ENCODE assay signal across 1 worm cellular context in the genomic region with DNA sequence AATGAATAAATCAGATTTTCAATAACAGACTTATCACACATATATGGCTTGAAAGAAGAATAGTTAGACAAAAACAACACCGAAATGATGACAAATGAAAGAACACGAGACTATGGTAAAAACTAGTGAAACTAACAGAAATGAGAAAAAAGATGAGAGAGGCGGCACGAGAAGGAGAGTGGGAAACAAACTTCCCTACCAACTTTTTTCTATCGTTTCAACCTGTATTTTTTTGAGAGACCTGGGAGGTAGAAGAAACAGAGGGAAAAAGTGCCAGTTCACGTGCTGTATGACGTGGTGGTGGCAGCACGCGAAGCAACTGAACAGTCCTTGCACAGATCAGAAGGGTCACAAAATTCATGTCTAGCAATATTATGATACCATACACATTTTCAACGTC.
TF ChIP-seq lines count a peak whose summit lies in the region.

No protein-coding gene starts in this region.

TF ChIP-seq in whole organism, L1 larva, 84 proteins besides CTCF, POLR2A, EP300 and RAD21 (continued from another document):
- TF ChIP-seq fos-1 (tag; optimal IDR thresholded peaks at IDR 0.05; lab: Kevin White, UChicago) = no peak
- TF ChIP-seq sptf-1 (tag; optimal IDR thresholded peaks at IDR 0.05; lab: Kevin White, UChicago) = no peak
